ENCODE assay signal across 2 fruit fly cellular contexts in genomic region chr3L:14078227-14078626, dm6.
A peak's percentile ranks its signal among the peaks of the same experiment; 100 is the strongest.
TF ChIP-seq lines count a peak whose summit lies in the region.

No protein-coding gene starts in this region.

- TF ChIP-seq CTCF in whole organism, embryonic (GFP tag; optimal IDR thresholded peaks at IDR 0.05; lab: Kevin White, UChicago): no peak

TF ChIP-seq in whole organism, embryonic, 481 proteins besides CTCF, POLR2A, EP300 and RAD21:
- TF ChIP-seq sens (GFP tag; lab: Kevin White, UChicago): peak; percentile 55
- TF ChIP-seq Stat92E (GFP tag; optimal IDR thresholded peaks at IDR 0.05; lab: Kevin White, UChicago): no peak
- no peak for TF ChIP-seq D (optimal IDR thresholded peaks at IDR 0.05; lab: Kevin White, UChicago)
- TF ChIP-seq D (GFP tag; optimal IDR thresholded peaks at IDR 0.05; lab: Kevin White, UChicago): no peak
TF ChIP-seq in whole organism, embryonic: peak in this region for 1.

TF ChIP-seq in whole organism, prepupa, 60 proteins besides CTCF, POLR2A, EP300 and RAD21:
- no peak for TF ChIP-seq Lpt (GFP tag; optimal IDR thresholded peaks at IDR 0.05; lab: Kevin White, UChicago)
- no peak for TF ChIP-seq Sox14 (GFP tag; optimal IDR thresholded peaks at IDR 0.05; lab: Kevin White, UChicago)
- TF ChIP-seq pdm3 (GFP tag; optimal IDR thresholded peaks at IDR 0.05; lab: Kevin White, UChicago): no peak
- peak; percentile 58 for TF ChIP-seq Eip78C (GFP tag; lab: Kevin White, UChicago)
